Worm (Caenorhabditis elegans) whole organism, young adult: ENCODE data around the gene Y43B11AR.1.

Source experiments
- B0019.2 ChIP-seq: fragments of 200-800 bp; sonication (Bioruptor generic); conservative IDR thresholded peaks from 2 replicates; pipeline ENCODE4 v1.3.6; 2022; ENCODE audit warnings: missing genetic modification reagents, missing genetic modification characterization, missing compliant biosample characterization
- B0035.1 ChIP-seq: sonication (generic microtip); optimal IDR thresholded peaks from 2 replicates; lab custom pipeline; 2016; ENCODE audit warnings: missing genetic modification characterization, mild to moderate bottlenecking, missing compliant biosample characterization, missing genotype, missing genetic modification reagents
- B0261.1 ChIP-seq: sonication (generic microtip); optimal IDR thresholded peaks from 2 replicates; lab custom pipeline; 2016; ENCODE audit warnings: mild to moderate bottlenecking, missing genetic modification characterization, moderate library complexity, missing compliant biosample characterization
- B0336.3 ChIP-seq: fragments of 200-800 bp; sonication (Bioruptor generic); IDR thresholded peaks from 2 replicates; pipeline ENCODE4 v1.3.6; 2022; ENCODE audit warnings: missing genetic modification characterization, missing compliant biosample characterization
- C06A6.2 ChIP-seq: fragments of 200-800 bp; sonication (Bioruptor generic); conservative IDR thresholded peaks from 2 replicates; pipeline ENCODE4 v1.3.6; 2022; ENCODE audit warnings: missing genetic modification characterization, missing compliant biosample characterization
- D2030.7 ChIP-seq: fragments of 200-800 bp; sonication (Bioruptor generic); IDR thresholded peaks from 2 replicates; pipeline ENCODE4 v1.3.6; 2022; ENCODE audit warnings: missing genetic modification reagents, missing genetic modification characterization, missing compliant biosample characterization
- F33H1.4 ChIP-seq: fragments of 200-800 bp; sonication (Bioruptor generic); IDR thresholded peaks from 2 replicates; pipeline ENCODE4 v1.3.6; 2022; ENCODE audit warnings: missing genetic modification reagents, missing genetic modification characterization, missing compliant biosample characterization
- F55B11.4 ChIP-seq: sonication (generic microtip); optimal IDR thresholded peaks from 2 replicates; lab custom pipeline; 2016; ENCODE audit warnings: missing compliant biosample characterization, missing genetic modification characterization, borderline replicate concordance; ENCODE audit not compliant: insufficient read depth
- K11D2.4 ChIP-seq: fragments of 200-800 bp; sonication (Bioruptor generic); IDR thresholded peaks from 2 replicates; pipeline ENCODE4 v1.3.6; 2022; ENCODE audit warnings: missing genetic modification reagents, missing genetic modification characterization, missing compliant biosample characterization
- Y53G8AR.9 ChIP-seq: fragments of 200-800 bp; sonication (Bioruptor generic); conservative IDR thresholded peaks from 2 replicates; pipeline ENCODE4 v1.3.6; 2022; ENCODE audit warnings: missing genetic modification reagents, missing genetic modification characterization, missing compliant biosample characterization
- Y67H2A.10 ChIP-seq: fragments of 200-800 bp; sonication (Bioruptor generic); conservative IDR thresholded peaks from 2 replicates; pipeline ENCODE4 v1.3.6; 2022; ENCODE audit warnings: missing genetic modification reagents, missing genetic modification characterization, missing compliant biosample characterization
- ZK185.1 ChIP-seq: sonication (generic microtip); optimal IDR thresholded peaks from 2 replicates; lab custom pipeline; 2016; ENCODE audit warnings: mild to moderate bottlenecking, missing genetic modification characterization, missing compliant biosample characterization; ENCODE audit not compliant: poor library complexity, severe bottlenecking
- akir-1 ChIP-seq: fragments of 200-800 bp; sonication (Bioruptor generic); optimal IDR thresholded peaks from 2 replicates; lab custom pipeline; 2018; ENCODE audit warnings: mild to moderate bottlenecking, missing genetic modification characterization, moderate library complexity, missing compliant biosample characterization
- atf-7 ChIP-seq: sonication (generic microtip); optimal IDR thresholded peaks from 2 replicates; lab custom pipeline; 2017; ENCODE audit warnings: mild to moderate bottlenecking, missing genetic modification characterization, missing compliant biosample characterization
- attf-3 ChIP-seq: fragments of 200-800 bp; sonication (Bioruptor generic); conservative IDR thresholded peaks from 2 replicates; pipeline ENCODE4 v1.3.6; 2022; ENCODE audit warnings: missing genetic modification reagents, missing genetic modification characterization, missing compliant biosample characterization
- attf-5 ChIP-seq: fragments of 200-800 bp; sonication (Bioruptor generic); optimal IDR thresholded peaks from 2 replicates; lab custom pipeline; 2018; ENCODE audit warnings: mild to moderate bottlenecking, missing genetic modification characterization, missing compliant biosample characterization
- bed-1 ChIP-seq: fragments of 200-800 bp; sonication (Bioruptor generic); IDR thresholded peaks from 2 replicates; pipeline ENCODE4 v1.3.6; 2022; ENCODE audit warnings: missing genetic modification reagents, missing genetic modification characterization, missing compliant biosample characterization
- cebp-1 ChIP-seq, 2 experiments: fragments of 200-800 bp in 1 of 2; sonication (Bioruptor generic) in 1 of 2; sonication (generic microtip) in 1 of 2; IDR thresholded peaks in 1 of 2; optimal IDR thresholded peaks in 1 of 2; 2 replicates each; pipeline versions ENCODE4 v1.3.6 to Lab custom; 2017 to 2022; ENCODE audit warnings: missing compliant biosample characterization in 2 of 2, missing genetic modification characterization in 2 of 2, mild to moderate bottlenecking in 1 of 2, missing genetic modification reagents in 1 of 2, moderate library complexity in 1 of 2
- ceh-27 ChIP-seq: fragments of 200-800 bp; sonication (Bioruptor generic); optimal IDR thresholded peaks from 2 replicates; lab custom pipeline; 2018; ENCODE audit warnings: mild to moderate bottlenecking, missing genetic modification characterization, moderate library complexity, missing compliant biosample characterization
- ceh-40 ChIP-seq: fragments of 200-800 bp; sonication (Bioruptor generic); IDR thresholded peaks from 2 replicates; pipeline ENCODE4 v1.3.6; 2022; ENCODE audit warnings: missing genetic modification characterization, missing compliant biosample characterization
- die-1 ChIP-seq: sonication (generic microtip); optimal IDR thresholded peaks from 2 replicates; lab custom pipeline; 2016; ENCODE audit warnings: missing genotype, mild to moderate bottlenecking, missing genetic modification characterization, missing compliant biosample characterization
- dpff-1 ChIP-seq: sonication (generic microtip); optimal IDR thresholded peaks from 2 replicates; lab custom pipeline; 2017; ENCODE audit warnings: mild to moderate bottlenecking, missing genetic modification characterization, missing compliant biosample characterization
- dpl-1 ChIP-seq: fragments of 150-350 bp; optimal IDR thresholded peaks from 2 replicates; lab custom pipeline; 2014; ENCODE audit warnings: missing biosample characterization, missing genetic modification reagents, missing genetic modification characterization
- egl-18 ChIP-seq: fragments of 200-800 bp; sonication (Bioruptor generic); IDR thresholded peaks from 2 replicates; pipeline ENCODE4 v1.3.6; 2022; ENCODE audit warnings: missing genetic modification reagents, missing genetic modification characterization, missing compliant biosample characterization
- ekl-4 ChIP-seq: fragments of 200-800 bp; sonication (Bioruptor generic); IDR thresholded peaks from 2 replicates; pipeline ENCODE4 v1.3.6; 2022; ENCODE audit warnings: missing genetic modification reagents, missing genetic modification characterization, missing compliant biosample characterization
- gei-17 ChIP-seq: fragments of 200-800 bp; sonication (Bioruptor generic); optimal IDR thresholded peaks from 2 replicates; lab custom pipeline; 2018; ENCODE audit warnings: mild to moderate bottlenecking, missing genetic modification characterization, missing compliant biosample characterization
- him-1 ChIP-seq: sonication (generic microtip); optimal IDR thresholded peaks from 2 replicates; lab custom pipeline; 2016; ENCODE audit warnings: missing genotype, missing genetic modification reagents, missing genetic modification characterization, missing compliant biosample characterization
- hlh-26 ChIP-seq: fragments of 200-800 bp; sonication (Bioruptor generic); conservative IDR thresholded peaks from 2 replicates; pipeline ENCODE4 v1.3.6; 2022; ENCODE audit warnings: missing genetic modification reagents, missing genetic modification characterization, missing compliant biosample characterization
- hmg-20 ChIP-seq: fragments of 200-800 bp; sonication (Bioruptor generic); IDR thresholded peaks from 2 replicates; pipeline ENCODE4 v1.3.6; 2022; ENCODE audit warnings: missing genetic modification reagents, missing genetic modification characterization, missing compliant biosample characterization
- lag-1 ChIP-seq: fragments of 200-800 bp; sonication (Bioruptor generic); IDR thresholded peaks from 2 replicates; pipeline ENCODE4 v1.3.6; 2022; ENCODE audit warnings: missing genetic modification reagents, missing genetic modification characterization, missing compliant biosample characterization
- let-607 ChIP-seq, 2 experiments: fragments of 200-800 bp in 1 of 2; sonication (Bioruptor generic) in 1 of 2; sonication (generic microtip) in 1 of 2; optimal IDR thresholded peaks; 2 replicates each; lab custom pipeline; 2016 to 2018; ENCODE audit warnings: mild to moderate bottlenecking in 2 of 2, missing compliant biosample characterization in 2 of 2, missing genetic modification characterization in 2 of 2, moderate library complexity in 2 of 2, missing genotype in 1 of 2
- lin-35 ChIP-seq, 3 experiments: fragments of 150-350 bp in 2 of 3; sonication (generic microtip) in 1 of 3; optimal IDR thresholded peaks; 2 replicates each; lab custom pipeline; 2014 to 2018; ENCODE audit warnings: missing biosample characterization in 3 of 3, missing genetic modification characterization in 3 of 3, missing genetic modification reagents in 3 of 3
- lin-54 ChIP-seq: fragments of 200-800 bp; sonication (Bioruptor generic); optimal IDR thresholded peaks from 2 replicates; lab custom pipeline; 2018; ENCODE audit warnings: mild to moderate bottlenecking, missing genetic modification characterization, missing compliant biosample characterization
- lsl-1 ChIP-seq: fragments of 200-800 bp; sonication (Bioruptor generic); optimal IDR thresholded peaks from 2 replicates; lab custom pipeline; 2018; ENCODE audit warnings: mild to moderate bottlenecking, missing genetic modification characterization, moderate library complexity, missing compliant biosample characterization
- mxl-1 ChIP-seq: sonication (generic microtip); optimal IDR thresholded peaks from 2 replicates; lab custom pipeline; 2016; ENCODE audit warnings: missing genetic modification characterization, missing compliant biosample characterization
- nfya-2 ChIP-seq: fragments of 200-800 bp; sonication (Bioruptor generic); IDR thresholded peaks from 2 replicates; pipeline ENCODE4 v1.3.6; 2022; ENCODE audit warnings: missing genetic modification reagents, missing genetic modification characterization, missing compliant biosample characterization
- nhr-90 ChIP-seq: sonication (generic microtip); optimal IDR thresholded peaks from 2 replicates; lab custom pipeline; 2016; ENCODE audit warnings: missing genotype, mild to moderate bottlenecking, missing genetic modification characterization, missing compliant biosample characterization
- pbrm-1 ChIP-seq: fragments of 200-800 bp; sonication (Bioruptor generic); IDR thresholded peaks from 2 replicates; pipeline ENCODE4 v1.3.6; 2022; ENCODE audit warnings: missing genetic modification reagents, missing genetic modification characterization, missing compliant biosample characterization
- rcor-1 ChIP-seq: fragments of 200-800 bp; sonication (Bioruptor generic); IDR thresholded peaks from 2 replicates; pipeline ENCODE4 v1.3.6; 2022; ENCODE audit warnings: missing genetic modification reagents, missing genetic modification characterization, missing compliant biosample characterization
- rpc-1 ChIP-seq, 2 experiments: fragments of 150-350 bp in 1 of 2; sonication (generic microtip) in 1 of 2; optimal IDR thresholded peaks; 2 replicates each; lab custom pipeline; 2014 to 2018; ENCODE audit warnings: missing biosample characterization in 1 of 2, missing genetic modification characterization in 1 of 2, missing genetic modification reagents in 1 of 2, missing genotype in 1 of 2
- snpc-4 ChIP-seq, 5 experiments: fragments of 150-350 bp in 1 of 5; sonication (generic microtip) in 4 of 5; optimal IDR thresholded peaks; 2 replicates each; lab custom pipeline; 2014 to 2018; ENCODE audit warnings: missing genetic modification characterization in 5 of 5, missing biosample characterization in 3 of 5, antibody characterized with exemption in 2 of 5, mild to moderate bottlenecking in 2 of 5, missing compliant biosample characterization in 2 of 5, missing genotype in 2 of 5, moderate library complexity in 2 of 5, missing genetic modification reagents in 1 of 5
- somi-1 ChIP-seq: fragments of 200-800 bp; sonication (Bioruptor generic); optimal IDR thresholded peaks from 2 replicates; lab custom pipeline; 2018; ENCODE audit warnings: mild to moderate bottlenecking, missing genetic modification characterization, missing compliant biosample characterization
- sptf-2 ChIP-seq: fragments of 200-800 bp; sonication (Bioruptor generic); optimal IDR thresholded peaks from 2 replicates; lab custom pipeline; 2018; ENCODE audit warnings: mild to moderate bottlenecking, missing genetic modification characterization, missing compliant biosample characterization
- tbx-9 ChIP-seq: sonication (generic microtip); optimal IDR thresholded peaks from 2 replicates; lab custom pipeline; 2016; ENCODE audit warnings: borderline replicate concordance, missing genetic modification characterization, inconsistent platforms, missing compliant biosample characterization
- tlf-1 ChIP-seq: fragments of 200-800 bp; sonication (Bioruptor generic); optimal IDR thresholded peaks from 2 replicates; lab custom pipeline; 2018; ENCODE audit warnings: mild to moderate bottlenecking, missing genetic modification characterization, missing compliant biosample characterization
- ztf-25 ChIP-seq: fragments of 200-800 bp; sonication (Bioruptor generic); IDR thresholded peaks from 2 replicates; pipeline ENCODE4 v1.3.6; 2022; ENCODE audit warnings: missing genetic modification reagents, missing genetic modification characterization, missing compliant biosample characterization

Y43B11AR.1 gene

DNA sequence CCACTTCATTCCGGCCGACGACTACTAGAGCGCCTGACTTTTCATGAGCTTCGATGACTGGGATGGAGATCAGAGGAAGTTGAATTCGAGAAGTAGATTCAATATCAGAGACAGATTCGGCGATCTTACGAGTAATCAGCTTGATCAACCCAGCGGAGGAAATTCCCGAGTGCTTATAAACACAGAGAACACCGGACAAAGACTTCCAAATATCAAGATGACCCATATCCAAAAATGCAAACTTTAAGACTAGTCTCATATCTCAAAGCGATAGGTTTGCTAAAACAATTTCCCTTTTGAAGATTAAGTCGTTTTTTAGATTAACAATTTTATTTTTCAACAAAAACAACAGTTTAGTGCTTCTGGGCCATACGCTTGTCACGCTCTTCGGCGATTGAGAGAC, 2.1 kb downstream of the Y43B11AR.1 start, which contains the start of gene Y43B11AR.3 (continued):
- no peak for TF ChIP-seq F55B11.4 (tag; lab: Kevin White, UChicago)
- peak; percentile 86 for TF ChIP-seq lin-54 (GFP tag; lab: Kevin White, UChicago)
- peak; percentile 25 for TF ChIP-seq B0261.1
- TF ChIP-seq C06A6.2 (GFP tag; lab: Robert Waterston, UW) = no peak
- TF ChIP-seq gei-17 (GFP tag; lab: Kevin White, UChicago) = no peak
- peak; percentile 9 for TF ChIP-seq him-1
- TF ChIP-seq B0336.3 (GFP tag; lab: Robert Waterston, UW) = peak; percentile 96
- peak; percentile 74; the same call in 1 of the 2 replicates for TF ChIP-seq B0019.2 (GFP tag; lab: Robert Waterston, UW)
- no peak for TF ChIP-seq let-607 (tag; optimal IDR thresholded peaks at IDR 0.05; lab: Kevin White, UChicago)
- TF ChIP-seq dpff-1 (tag; lab: Kevin White, UChicago) = peak; percentile 40
- peak; percentile 94 for TF ChIP-seq Y53G8AR.9 (GFP tag; lab: Robert Waterston, UW)
- TF ChIP-seq rpc-1 (optimal IDR thresholded peaks at IDR 0.05; lab: Kevin White, UChicago) = no peak
- peak; percentile 11 for TF ChIP-seq rpc-1 (tag; optimal IDR thresholded peaks at IDR 0.05; lab: Kevin White, UChicago)
- TF ChIP-seq tbx-9 (tag; lab: Kevin White, UChicago) = no peak
- TF ChIP-seq dpl-1 (GFP tag; lab: Kevin White, UChicago) = no peak
- TF ChIP-seq rcor-1 (GFP tag; lab: Robert Waterston, UW) = peak; percentile 84
- TF ChIP-seq D2030.7 (GFP tag; lab: Robert Waterston, UW) = peak; percentile 55; the same call in 1 of the 2 replicates
- peak; percentile 61 for TF ChIP-seq mxl-1 (tag; lab: Kevin White, UChicago)
- peak in 2 of 3 experiments; percentile 3 to 43 for TF ChIP-seq lin-35 (GFP tag; optimal IDR thresholded peaks at IDR 0.05; lab: Kevin White, UChicago)
- peak; percentile 76 for TF ChIP-seq die-1 (tag; lab: Kevin White, UChicago)
- peak; percentile 64; the same call in 1 of the 2 replicates for TF ChIP-seq ceh-40
- peak; percentile 78 for TF ChIP-seq pbrm-1
- peak; percentile 92 for TF ChIP-seq ekl-4
- no peak for TF ChIP-seq cebp-1 (GFP tag; IDR thresholded peaks at IDR 0.05; lab: Robert Waterston, UW)
- peak; percentile 73 for TF ChIP-seq cebp-1 (tag; optimal IDR thresholded peaks at IDR 0.05; lab: Kevin White, UChicago)
- no peak for TF ChIP-seq Y67H2A.10
- TF ChIP-seq ztf-25 (GFP tag; lab: Robert Waterston, UW) = peak; percentile 74; the same call in 1 of the 2 replicates
- no peak for TF ChIP-seq attf-3 (GFP tag; lab: Robert Waterston, UW)
- peak; percentile 59 for TF ChIP-seq atf-7 (tag; lab: Kevin White, UChicago)
- peak; percentile 61 for TF ChIP-seq tlf-1
- peak; percentile 72 for TF ChIP-seq snpc-4 (GFP tag; optimal IDR thresholded peaks at IDR 0.05; lab: Kevin White, UChicago)
- peak; percentile 36 to 87 (median 72) for TF ChIP-seq snpc-4 (tag; optimal IDR thresholded peaks at IDR 0.05; lab: Kevin White, UChicago)
- peak; percentile 20 for TF ChIP-seq nhr-90
- TF ChIP-seq hlh-26 = no peak
- TF ChIP-seq ceh-27 (GFP tag; lab: Kevin White, UChicago) = peak; percentile 37
- no peak for TF ChIP-seq akir-1
- no peak for TF ChIP-seq nfya-2
- TF ChIP-seq egl-18 (GFP tag; lab: Robert Waterston, UW) = no peak
- peak; percentile 46 for TF ChIP-seq sptf-2 (GFP tag; lab: Kevin White, UChicago)
- peak; percentile 80 for TF ChIP-seq B0035.1 (tag; lab: Kevin White, UChicago)
- no peak for TF ChIP-seq lag-1 (GFP tag; lab: Robert Waterston, UW)
- peak; percentile 1 for TF ChIP-seq somi-1 (GFP tag; lab: Kevin White, UChicago)
- TF ChIP-seq ZK185.1 = no peak
- no peak for TF ChIP-seq hmg-20
- peak; percentile 45 for TF ChIP-seq attf-5 (GFP tag; lab: Kevin White, UChicago)
- no peak for TF ChIP-seq bed-1 (GFP tag; lab: Robert Waterston, UW)
- TF ChIP-seq K11D2.4 (GFP tag; lab: Robert Waterston, UW) = no peak
- TF ChIP-seq F33H1.4 (GFP tag; lab: Robert Waterston, UW) = peak; percentile 65
- TF ChIP-seq lsl-1 (GFP tag; lab: Kevin White, UChicago) = peak; percentile 70
